Fruit fly (Drosophila melanogaster): Measurements from ENCODE around the gene CG11345.
A peak's percentile ranks its signal among the peaks of the same experiment; 100 is the strongest.

Gene CG11345

DNA sequence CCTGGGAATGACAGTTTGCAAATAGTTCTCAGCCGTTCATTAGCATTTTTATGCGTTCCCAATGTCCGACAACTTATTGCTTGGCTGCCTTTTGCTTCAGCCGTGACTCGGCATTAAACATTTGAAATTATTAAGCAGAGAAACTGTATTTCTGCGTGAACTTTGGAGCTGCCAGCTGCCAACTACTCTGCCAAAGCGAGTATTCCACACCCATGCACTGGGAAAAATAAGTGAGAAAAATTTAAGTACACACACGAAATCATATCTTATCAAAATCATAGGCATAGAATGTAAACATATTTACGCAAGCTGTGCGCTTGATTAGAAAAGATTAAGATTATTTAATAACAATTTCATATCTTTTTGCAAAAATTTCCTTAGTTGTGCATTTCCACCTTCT lies 45.0 kb downstream of the CG11345 start (continued):
- 0 out of 2 replicates have a peak, but pooled peaks have one; percentile 22 for TF ChIP-seq Lim3 (GFP tag; IDR thresholded peaks at IDR 0.05)
- TF ChIP-seq B-H1 (GFP tag; IDR thresholded peaks at IDR 0.05), result peak; percentile 69
- TF ChIP-seq tap (tag; optimal IDR thresholded peaks at IDR 0.05), result peak; percentile 10
- TF ChIP-seq Atf-2 (GFP tag; optimal IDR thresholded peaks at IDR 0.05), result peak; percentile 24
- peak; percentile 26 for TF ChIP-seq sima (GFP tag; optimal IDR thresholded peaks at IDR 0.05)
- peak; percentile 56 for TF ChIP-seq lab (GFP tag; optimal IDR thresholded peaks at IDR 0.05)
- TF ChIP-seq CG6813 (GFP tag; optimal IDR thresholded peaks at IDR 0.05), result no peak
- peak in 1 of 2 experiments; percentile 5 for TF ChIP-seq Eip74EF (GFP tag; optimal IDR thresholded peaks at IDR 0.05)
- peak; percentile 50; the same call in 1 of the 2 replicates for TF ChIP-seq klu (GFP tag; IDR thresholded peaks at IDR 0.05)
- TF ChIP-seq zfh1 (GFP tag; IDR thresholded peaks at IDR 0.05), result 0 out of 3 replicates have a peak, but pooled peaks have one; percentile 26
- no peak for TF ChIP-seq scrt (GFP tag; optimal IDR thresholded peaks at IDR 0.05)
- TF ChIP-seq Med (GFP tag), result peak; percentile 91
- peak; percentile 24 for TF ChIP-seq jing (GFP tag; optimal IDR thresholded peaks at IDR 0.05)
- TF ChIP-seq CG14441 (GFP tag; IDR thresholded peaks at IDR 0.05), result peak; percentile 74
- peak; percentile 79 for TF ChIP-seq dysf (GFP tag; IDR thresholded peaks at IDR 0.05)
- TF ChIP-seq stc (GFP tag; IDR thresholded peaks at IDR 0.05), result 0 out of 2 replicates have a peak, but pooled peaks have one; percentile 12
- no peak for TF ChIP-seq CG17912 (GFP tag; optimal IDR thresholded peaks at IDR 0.05)
- peak; percentile 66 for TF ChIP-seq CG6689 (GFP tag; IDR thresholded peaks at IDR 0.05)
- TF ChIP-seq ci (GFP tag; IDR thresholded peaks at IDR 0.05), result peak; percentile 80
- peak; percentile 70 for TF ChIP-seq NFAT (GFP tag; IDR thresholded peaks at IDR 0.05)
- peak; percentile 43 for TF ChIP-seq Meics (GFP tag; optimal IDR thresholded peaks at IDR 0.05)
- no peak for TF ChIP-seq corto (GFP tag; optimal IDR thresholded peaks at IDR 0.05)
- TF ChIP-seq sisA (GFP tag; IDR thresholded peaks at IDR 0.05), result peak; percentile 46; the same call in 1 of the 2 replicates
- peak; percentile 72; the same call in 2 of the 3 replicates for TF ChIP-seq otp (GFP tag; IDR thresholded peaks at IDR 0.05)
- peak; percentile 10 for TF ChIP-seq zfh2 (GFP tag; optimal IDR thresholded peaks at IDR 0.05)
- 0 out of 3 replicates have a peak, but pooled peaks have one; percentile 37 for TF ChIP-seq CG2889 (GFP tag; IDR thresholded peaks at IDR 0.05)
- TF ChIP-seq CG12769 (tag; optimal IDR thresholded peaks at IDR 0.05), result peak; percentile 74
- TF ChIP-seq Ravus (GFP tag; IDR thresholded peaks at IDR 0.05), result peak; percentile 20
- peak; percentile 34 for TF ChIP-seq CG4424 (GFP tag; optimal IDR thresholded peaks at IDR 0.05)
- TF ChIP-seq CG15269 (tag; optimal IDR thresholded peaks at IDR 0.05), result peak; percentile 40
- TF ChIP-seq ERR (GFP tag; optimal IDR thresholded peaks at IDR 0.05), result no peak
- peak; percentile 17 for TF ChIP-seq emc (GFP tag; optimal IDR thresholded peaks at IDR 0.05)
- TF ChIP-seq H2.0 (GFP tag; IDR thresholded peaks at IDR 0.05), result peak; percentile 70
- peak; percentile 5 for TF ChIP-seq PHDP (tag; optimal IDR thresholded peaks at IDR 0.05)
- TF ChIP-seq CG12155 (GFP tag; optimal IDR thresholded peaks at IDR 0.05), result peak; percentile 31
- TF ChIP-seq Nf-YA (GFP tag; IDR thresholded peaks at IDR 0.05), result no peak
- TF ChIP-seq CG17328 (GFP tag; IDR thresholded peaks at IDR 0.05), result peak; percentile 69
- peak; percentile 69; the same call in 2 of the 3 replicates for TF ChIP-seq Mrtf (GFP tag; IDR thresholded peaks at IDR 0.05)
- TF ChIP-seq zen2 (GFP tag; IDR thresholded peaks at IDR 0.05; ENCODE audit: partially characterized antibody), result no peak
- no peak for TF ChIP-seq Lpt (GFP tag; optimal IDR thresholded peaks at IDR 0.05)
- TF ChIP-seq al (GFP tag; IDR thresholded peaks at IDR 0.05), result peak; percentile 77
- peak; percentile 57 for TF ChIP-seq wor (GFP tag; IDR thresholded peaks at IDR 0.05)
- TF ChIP-seq CG34422 (GFP tag; IDR thresholded peaks at IDR 0.05), result peak; percentile 78; the same call in 2 of the 3 replicates
- peak; percentile 67 for TF ChIP-seq gsb (GFP tag; IDR thresholded peaks at IDR 0.05)
- no peak; the same call in 1 of the 2 replicates for TF ChIP-seq bowl (GFP tag; IDR thresholded peaks at IDR 0.05)
